Worm (Caenorhabditis elegans) whole organism, mixed stage, embryonic: ENCODE data around the gene F13B9.2.

Experiments used
- M03D4.4 ChIP-seq: sonication (generic microtip); optimal IDR thresholded peaks from 2 replicates; lab custom pipeline; 2017; ENCODE audit warnings: mild to moderate bottlenecking, missing genetic modification characterization, missing compliant biosample characterization
- bed-3 ChIP-seq: fragments of 200-800 bp; sonication (Bioruptor generic); optimal IDR thresholded peaks from 3 replicates; lab custom pipeline; 2018; ENCODE audit warnings: mild to moderate bottlenecking, missing genetic modification characterization, moderate library complexity, missing compliant biosample characterization
- blmp-1 ChIP-seq: fragments of 150-350 bp; optimal IDR thresholded peaks from 2 replicates; lab custom pipeline; 2014; ENCODE audit warnings: missing biosample characterization, missing genetic modification characterization
- elt-3 ChIP-seq: fragments of 150-350 bp; optimal IDR thresholded peaks from 2 replicates; lab custom pipeline; 2014; ENCODE audit warnings: missing biosample characterization, missing genetic modification characterization
- lsy-2 ChIP-seq: fragments of 150-350 bp; optimal IDR thresholded peaks from 2 replicates; lab custom pipeline; 2014; ENCODE audit warnings: missing biosample characterization, missing genetic modification characterization
- mep-1 ChIP-seq: fragments of 150-350 bp; optimal IDR thresholded peaks from 2 replicates; lab custom pipeline; 2017; ENCODE audit warnings: missing biosample characterization, missing genetic modification reagents, missing genetic modification characterization, inconsistent platforms
- nhr-12 ChIP-seq: fragments of 150-350 bp; optimal IDR thresholded peaks from 2 replicates; lab custom pipeline; 2014; ENCODE audit warnings: missing biosample characterization, missing genetic modification characterization
- nhr-237 ChIP-seq: fragments of 150-350 bp; optimal IDR thresholded peaks from 2 replicates; lab custom pipeline; 2014; ENCODE audit warnings: missing biosample characterization, missing genetic modification characterization
- nhr-28 ChIP-seq: fragments of 150-350 bp; optimal IDR thresholded peaks from 2 replicates; lab custom pipeline; 2014; ENCODE audit warnings: missing biosample characterization, missing genetic modification characterization
- nhr-76 ChIP-seq: sonication (generic microtip); optimal IDR thresholded peaks from 2 replicates; lab custom pipeline; 2017; ENCODE audit warnings: missing biosample characterization, missing genetic modification characterization
- unc-39 ChIP-seq: fragments of 150-350 bp; optimal IDR thresholded peaks from 2 replicates; lab custom pipeline; 2014; ENCODE audit warnings: missing biosample characterization, missing genetic modification characterization
- unc-62 ChIP-seq: fragments of 150-350 bp; optimal IDR thresholded peaks from 2 replicates; lab custom pipeline; 2014; ENCODE audit warnings: missing biosample characterization, missing genetic modification reagents, missing genetic modification characterization
- zip-8 ChIP-seq: fragments of 150-350 bp; optimal IDR thresholded peaks from 2 replicates; lab custom pipeline; 2014; ENCODE audit warnings: missing biosample characterization, missing genetic modification characterization
- ztf-11 ChIP-seq: fragments of 150-350 bp; optimal IDR thresholded peaks from 2 replicates; lab custom pipeline; 2014; ENCODE audit warnings: missing biosample characterization, missing genetic modification characterization

DNA sequence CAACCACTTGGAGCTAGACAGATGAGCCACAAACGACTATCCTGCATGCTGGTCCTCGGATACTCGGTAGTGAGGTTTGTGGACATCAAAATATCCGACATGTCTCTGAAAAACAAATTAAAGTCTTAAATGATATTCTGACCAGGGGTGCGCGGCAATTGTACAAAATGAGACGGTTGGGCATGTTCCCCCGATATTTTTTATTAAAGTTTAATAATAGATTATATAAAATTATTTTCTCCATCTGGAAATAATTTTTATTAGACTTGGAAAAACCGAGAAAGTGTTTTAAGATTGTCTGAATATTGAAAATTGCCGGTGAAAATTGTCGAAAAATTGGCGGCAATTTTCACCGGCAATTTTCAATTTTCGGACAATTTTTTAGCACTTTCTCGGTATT lies 42.3 kb downstream of the F13B9.2 start, which contains the start of gene F55E10.4:
- no peak for TF ChIP-seq nhr-76 (tag; lab: Kevin White, UChicago)
- TF ChIP-seq unc-39 (tag; lab: Kevin White, UChicago), result no peak
- TF ChIP-seq nhr-237 (tag; lab: Kevin White, UChicago), result no peak
- no peak for TF ChIP-seq ztf-11 (tag; lab: Kevin White, UChicago)
- TF ChIP-seq unc-62, result no peak
- no peak for TF ChIP-seq lsy-2 (tag; lab: Kevin White, UChicago)
- no peak for TF ChIP-seq nhr-28
- TF ChIP-seq M03D4.4 (tag; lab: Kevin White, UChicago), result no peak
- TF ChIP-seq elt-3 (tag; lab: Kevin White, UChicago), result no peak
- no peak for TF ChIP-seq blmp-1
- TF ChIP-seq nhr-12 (tag; lab: Kevin White, UChicago), result no peak
- no peak for TF ChIP-seq mep-1 (tag; lab: Kevin White, UChicago)
- TF ChIP-seq bed-3, result no peak
- TF ChIP-seq zip-8 (tag; lab: Kevin White, UChicago), result no peak
